Worm (Caenorhabditis elegans) whole organism, L1 larva: ENCODE results near the gene ptr-5.
"Not testable (repeated sequence)": the region's sequence is repeated elsewhere in the genome, so short reads cannot be mapped to it uniquely, and the experiment has no call there.

ENCODE experiments used
- C04F5.9 ChIP-seq: sonication (generic microtip); optimal IDR thresholded peaks from 2 replicates; lab custom pipeline; 2016; ENCODE audit warnings: missing genetic modification characterization, missing compliant biosample characterization
- F16B12.6 ChIP-seq: fragments of 150-350 bp; optimal IDR thresholded peaks from 2 replicates; lab custom pipeline; 2014; ENCODE audit warnings: missing biosample characterization, missing genetic modification characterization
- Y116A8C.19 ChIP-seq: sonication (generic microtip); optimal IDR thresholded peaks from 2 replicates; lab custom pipeline; 2016; ENCODE audit warnings: missing compliant biosample characterization, missing genetic modification characterization, borderline replicate concordance
- aly-2 ChIP-seq: fragments of 150-350 bp; optimal IDR thresholded peaks from 2 replicates; lab custom pipeline; 2014; ENCODE audit warnings: missing biosample characterization, missing genetic modification characterization
- ceh-8 ChIP-seq: fragments of 200-800 bp; sonication (Bioruptor generic); optimal IDR thresholded peaks from 2 replicates; lab custom pipeline; 2018; ENCODE audit warnings: mild to moderate bottlenecking, missing genetic modification characterization, moderate library complexity, missing compliant biosample characterization
- ceh-82 ChIP-seq, 3 experiments: fragments of 150-350 bp in 1 of 3; sonication (generic microtip) in 2 of 3; optimal IDR thresholded peaks; 2 replicates each; lab custom pipeline; 2014 to 2017; ENCODE audit warnings: missing biosample characterization in 3 of 3, missing genetic modification characterization in 3 of 3
- ces-1 ChIP-seq: fragments of 150-350 bp; optimal IDR thresholded peaks from 2 replicates; lab custom pipeline; 2014; ENCODE audit warnings: missing biosample characterization, missing genetic modification reagents, missing genetic modification characterization
- dpl-1 ChIP-seq, 3 experiments: fragments of 150-350 bp in 2 of 3; sonication (generic microtip) in 1 of 3; optimal IDR thresholded peaks; 2 replicates each; lab custom pipeline; 2014 to 2017; ENCODE audit warnings: missing biosample characterization in 3 of 3, missing genetic modification characterization in 3 of 3, missing genetic modification reagents in 3 of 3
- efl-1 ChIP-seq, 4 experiments: fragments of 150-350 bp; optimal IDR thresholded peaks in 3 of 4; peaks in 1 of 4; 1 replicate in 1 of 4; 2 replicates in 3 of 4; lab custom pipeline; 2014; ENCODE audit warnings: missing biosample characterization in 2 of 4, missing genetic modification characterization in 2 of 4, missing genetic modification reagents in 2 of 4
- efl-3 ChIP-seq: fragments of 200-800 bp; sonication (Bioruptor generic); optimal IDR thresholded peaks from 2 replicates; lab custom pipeline; 2018; ENCODE audit warnings: mild to moderate bottlenecking, missing genetic modification characterization, missing compliant biosample characterization
- egl-13 ChIP-seq: sonication (generic microtip); optimal IDR thresholded peaks from 2 replicates; lab custom pipeline; 2016; ENCODE audit warnings: missing genotype, missing genetic modification reagents, missing genetic modification characterization, missing compliant biosample characterization
- elt-3 ChIP-seq, 6 experiments: fragments of 150-350 bp in 1 of 6; sonication (generic microtip); optimal IDR thresholded peaks; 2 replicates each; lab custom pipeline; 2017 to 2018; ENCODE audit warnings: missing biosample characterization in 6 of 6, missing genetic modification characterization in 6 of 6, inconsistent platforms in 1 of 6
- ets-5 ChIP-seq: fragments of 200-800 bp; sonication (Bioruptor generic); IDR thresholded peaks from 2 replicates; pipeline ENCODE4 v1.3.6; 2022; ENCODE audit warnings: missing genetic modification characterization, missing compliant biosample characterization
- fkh-10 ChIP-seq: sonication (generic microtip); optimal IDR thresholded peaks from 2 replicates; lab custom pipeline; 2017; ENCODE audit warnings: missing biosample characterization, missing genetic modification reagents, missing genetic modification characterization
- fkh-4 ChIP-seq: sonication (generic microtip); optimal IDR thresholded peaks from 2 replicates; lab custom pipeline; 2016; ENCODE audit warnings: missing compliant biosample characterization, missing genetic modification characterization, borderline replicate concordance
- fkh-8 ChIP-seq: sonication (generic microtip); optimal IDR thresholded peaks from 2 replicates; lab custom pipeline; 2016; ENCODE audit warnings: mild to moderate bottlenecking, missing genetic modification characterization, missing compliant biosample characterization
- hlh-4 ChIP-seq: sonication (generic microtip); optimal IDR thresholded peaks from 2 replicates; lab custom pipeline; 2016; ENCODE audit warnings: mild to moderate bottlenecking, missing genetic modification characterization, missing compliant biosample characterization
- irx-1 ChIP-seq: sonication (generic microtip); optimal IDR thresholded peaks from 2 replicates; lab custom pipeline; 2016; ENCODE audit warnings: missing genetic modification characterization, missing compliant biosample characterization
- isw-1 ChIP-seq: fragments of 200-800 bp; sonication (Bioruptor generic); IDR thresholded peaks from 2 replicates; pipeline ENCODE4 v1.3.6; 2022; ENCODE audit warnings: missing genetic modification characterization, missing compliant biosample characterization
- lin-14 ChIP-seq: fragments of 200-800 bp; sonication (Bioruptor generic); optimal IDR thresholded peaks from 2 replicates; lab custom pipeline; 2018; ENCODE audit warnings: mild to moderate bottlenecking, missing genetic modification characterization, moderate library complexity, missing compliant biosample characterization
- lir-3 ChIP-seq: sonication (generic microtip); optimal IDR thresholded peaks from 2 replicates; lab custom pipeline; 2016; ENCODE audit warnings: mild to moderate bottlenecking, missing genetic modification characterization, moderate library complexity, missing compliant biosample characterization; ENCODE audit not compliant: poor library complexity
- lsy-2 ChIP-seq, 2 experiments: fragments of 150-350 bp; optimal IDR thresholded peaks; 2 replicates each; lab custom pipeline; 2014; ENCODE audit warnings: missing biosample characterization in 2 of 2, missing genetic modification characterization in 2 of 2
- mab-9 ChIP-seq: fragments of 200-800 bp; sonication (Bioruptor generic); IDR thresholded peaks from 2 replicates; pipeline ENCODE4 v1.3.6; 2022; ENCODE audit warnings: missing genetic modification reagents, missing genetic modification characterization, missing compliant biosample characterization
- mdl-1 ChIP-seq, 2 experiments: fragments of 150-350 bp; optimal IDR thresholded peaks; 2 replicates each; lab custom pipeline; 2014 to 2017; ENCODE audit warnings: missing biosample characterization in 2 of 2, missing genetic modification characterization in 2 of 2, inconsistent platforms in 1 of 2
- mep-1 ChIP-seq: fragments of 150-350 bp; optimal IDR thresholded peaks from 2 replicates; lab custom pipeline; 2014; ENCODE audit warnings: missing biosample characterization, missing genetic modification characterization
- nhr-19 ChIP-seq: fragments of 200-800 bp; sonication (Bioruptor generic); conservative IDR thresholded peaks from 2 replicates; pipeline ENCODE4 v1.3.6; 2022; ENCODE audit warnings: missing genetic modification characterization, missing compliant biosample characterization
- nhr-47 ChIP-seq: sonication (generic microtip); optimal IDR thresholded peaks from 2 replicates; lab custom pipeline; 2016; ENCODE audit warnings: mild to moderate bottlenecking, missing genetic modification characterization, moderate library complexity, missing compliant biosample characterization
- nhr-71 ChIP-seq: sonication (generic microtip); optimal IDR thresholded peaks from 2 replicates; lab custom pipeline; 2016; ENCODE audit warnings: mild to moderate bottlenecking, missing genetic modification characterization, moderate library complexity, missing compliant biosample characterization
- nhr-76 ChIP-seq: sonication (generic microtip); optimal IDR thresholded peaks from 2 replicates; lab custom pipeline; 2017; ENCODE audit warnings: missing biosample characterization, missing genetic modification characterization
- nhr-77 ChIP-seq: fragments of 150-350 bp; optimal IDR thresholded peaks from 2 replicates; lab custom pipeline; 2014; ENCODE audit warnings: missing biosample characterization, missing genetic modification characterization
- nhr-85 ChIP-seq: sonication (generic microtip); peaks from one replicate; lab custom pipeline; 2016; ENCODE audit warnings: missing genetic modification characterization, inconsistent platforms, missing compliant biosample characterization
- pag-3 ChIP-seq: sonication (generic microtip); optimal IDR thresholded peaks from 2 replicates; lab custom pipeline; 2017; ENCODE audit warnings: missing genetic modification characterization, mild to moderate bottlenecking, missing compliant biosample characterization, antibody characterized with exemption, borderline replicate concordance; ENCODE audit not compliant: insufficient read depth
- skn-1 ChIP-seq: fragments of 150-350 bp; optimal IDR thresholded peaks from 2 replicates; lab custom pipeline; 2014; ENCODE audit warnings: missing biosample characterization, missing genetic modification characterization
- snpc-4 ChIP-seq: fragments of 150-350 bp; optimal IDR thresholded peaks from 2 replicates; lab custom pipeline; 2014; ENCODE audit warnings: missing biosample characterization, missing genetic modification characterization
- snu-23 ChIP-seq: sonication (generic microtip); optimal IDR thresholded peaks from 2 replicates; lab custom pipeline; 2016; ENCODE audit warnings: missing genetic modification characterization, missing compliant biosample characterization
- sup-37 ChIP-seq: fragments of 200-800 bp; sonication (Bioruptor generic); optimal IDR thresholded peaks from 2 replicates; lab custom pipeline; 2018; ENCODE audit warnings: mild to moderate bottlenecking, missing genetic modification characterization, missing compliant biosample characterization
- swsn-7 ChIP-seq: sonication (generic microtip); optimal IDR thresholded peaks from 2 replicates; lab custom pipeline; 2016; ENCODE audit warnings: missing genetic modification characterization, missing compliant biosample characterization
- tlp-1 ChIP-seq: fragments of 150-350 bp; optimal IDR thresholded peaks from 2 replicates; lab custom pipeline; 2014; ENCODE audit warnings: missing biosample characterization, missing genetic modification characterization
- unc-86 ChIP-seq: sonication (generic microtip); optimal IDR thresholded peaks from 2 replicates; lab custom pipeline; 2016; ENCODE audit warnings: missing genetic modification characterization, missing compliant biosample characterization

Gene ptr-5

DNA sequence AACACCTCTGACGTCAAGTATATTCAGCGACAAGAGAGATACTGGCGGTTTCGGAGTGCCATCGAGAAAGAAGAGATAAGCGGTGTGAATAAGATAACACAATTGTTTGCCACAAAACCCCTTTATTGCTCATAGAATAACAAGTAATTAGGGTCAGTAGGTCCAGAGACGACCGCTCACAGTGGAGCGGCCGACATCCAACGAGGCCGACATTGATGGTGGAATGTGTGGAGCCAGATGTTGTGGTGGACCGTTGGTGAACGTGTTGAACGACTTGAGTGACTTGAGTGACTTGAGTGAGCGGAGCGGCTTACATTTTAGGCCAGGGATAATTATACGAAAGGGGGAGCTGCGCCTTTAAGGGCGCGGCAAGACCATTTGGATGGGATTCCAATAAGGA lies 17.6 kb upstream of the ptr-5 start:
- TF ChIP-seq snpc-4 (tag; lab: Kevin White, UChicago) (peak; percentile 91), fkh-4 (tag; lab: Kevin White, UChicago) (no peak), mep-1 (tag; lab: Kevin White, UChicago) (no peak), tlp-1 (tag; lab: Kevin White, UChicago) (no peak)

DNA sequence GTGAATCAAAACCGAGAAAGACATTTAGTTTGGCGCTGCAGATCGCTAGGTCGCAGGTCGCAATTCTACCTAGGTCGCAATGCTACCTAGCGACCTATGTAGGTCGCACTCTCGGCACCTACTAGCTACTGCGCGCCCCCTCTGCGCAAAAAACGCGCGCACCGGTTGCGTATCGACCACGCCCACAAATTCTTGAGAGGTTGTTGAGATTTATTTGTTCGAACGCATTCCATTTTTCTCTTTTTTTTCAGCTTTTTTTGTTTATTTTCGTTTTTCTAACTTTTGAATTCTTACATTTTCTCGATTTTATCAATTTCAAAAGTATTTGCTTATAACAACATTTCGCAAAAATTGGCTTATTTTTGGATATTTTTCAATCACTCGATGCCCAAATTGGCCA lies 16.5 kb upstream of the ptr-5 start, which contains the start of gene C33E10.10:
Gene C33E10.10 (minus strand): TSS at position 101 of the 400 bp plus-strand sequence.
- TF ChIP-seq ceh-8, result no peak
- TF ChIP-seq nhr-71 (tag; lab: Kevin White, UChicago), result no peak
- TF ChIP-seq elt-3 (tag; optimal IDR thresholded peaks at IDR 0.05; lab: Kevin White, UChicago), result no peak
- no peak for TF ChIP-seq egl-13 (tag; lab: Kevin White, UChicago)
- TF ChIP-seq dpl-1 (GFP tag; optimal IDR thresholded peaks at IDR 0.05; lab: Kevin White, UChicago), result no peak
- no peak for TF ChIP-seq skn-1 (tag; lab: Kevin White, UChicago)

DNA sequence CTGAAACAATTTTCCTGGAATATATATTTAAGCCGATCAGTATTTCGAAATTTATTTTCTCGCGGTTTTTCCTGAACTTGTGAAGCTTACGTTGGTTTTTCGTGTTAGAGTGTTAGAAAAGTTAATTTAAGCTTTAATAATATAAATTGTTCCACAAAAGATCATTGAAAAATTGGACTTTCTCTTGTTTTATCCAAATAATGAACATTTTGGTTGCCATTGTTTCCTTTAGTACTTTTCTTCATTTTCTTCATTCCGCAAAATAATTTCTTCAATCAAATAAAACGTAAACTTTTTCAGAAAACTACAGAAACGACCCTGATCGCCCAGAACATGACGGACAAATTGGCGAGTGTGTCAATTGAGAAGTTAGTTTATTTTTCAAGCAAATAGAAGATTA lies 16.0 kb upstream of the ptr-5 start, which contains the start of gene fbxa-120:
Gene fbxa-120 (plus strand): TSS at position 301 of the 400 bp plus-strand sequence.
- TF ChIP-seq Y116A8C.19 (tag; lab: Kevin White, UChicago) (no peak), nhr-77 (tag; lab: Kevin White, UChicago) (no peak), nhr-19 (no peak), F16B12.6 (tag; lab: Kevin White, UChicago) (no peak), C04F5.9 (tag; lab: Kevin White, UChicago) (no peak), lir-3 (no peak), mdl-1 (tag; optimal IDR thresholded peaks at IDR 0.05; lab: Kevin White, UChicago) (no peak), tlp-1 (tag; lab: Kevin White, UChicago) (no peak), irx-1 (tag; lab: Kevin White, UChicago) (no peak), efl-1 (optimal IDR thresholded peaks at IDR 0.05; lab: Kevin White, UChicago) (no peak), efl-1 (GFP tag; optimal IDR thresholded peaks at IDR 0.05 in 1 of 2; lab: Kevin White, UChicago) (no peak)
- TF ChIP-seq, all 84 proteins: peak for 0

DNA sequence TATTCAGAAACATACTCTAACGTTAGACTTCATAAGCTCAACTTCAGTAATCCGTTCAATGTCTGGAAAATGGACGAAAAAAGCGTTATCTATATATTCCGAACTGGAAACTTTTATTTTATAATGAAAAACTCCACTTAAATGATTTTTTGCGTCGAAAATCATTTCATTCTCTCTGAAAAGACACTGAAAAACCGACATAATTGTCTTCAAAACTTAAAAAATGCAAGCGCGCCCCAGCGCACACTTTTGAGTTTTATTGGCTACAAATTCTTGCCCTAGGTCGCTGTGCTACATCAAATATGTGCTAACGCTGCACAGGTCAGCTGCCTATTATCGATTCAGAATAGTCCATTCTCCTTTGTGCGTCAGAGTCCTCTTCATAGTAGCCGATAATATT lies 13.5 kb upstream of the ptr-5 start, which contains the start of gene C33E10.1:
Gene C33E10.1 (plus strand): TSS at position 301 of the 400 bp plus-strand sequence.
- TF ChIP-seq lsy-2 (tag; optimal IDR thresholded peaks at IDR 0.05; lab: Kevin White, UChicago); egl-13 (tag; lab: Kevin White, UChicago); lin-14: not testable (repeated sequence)

DNA sequence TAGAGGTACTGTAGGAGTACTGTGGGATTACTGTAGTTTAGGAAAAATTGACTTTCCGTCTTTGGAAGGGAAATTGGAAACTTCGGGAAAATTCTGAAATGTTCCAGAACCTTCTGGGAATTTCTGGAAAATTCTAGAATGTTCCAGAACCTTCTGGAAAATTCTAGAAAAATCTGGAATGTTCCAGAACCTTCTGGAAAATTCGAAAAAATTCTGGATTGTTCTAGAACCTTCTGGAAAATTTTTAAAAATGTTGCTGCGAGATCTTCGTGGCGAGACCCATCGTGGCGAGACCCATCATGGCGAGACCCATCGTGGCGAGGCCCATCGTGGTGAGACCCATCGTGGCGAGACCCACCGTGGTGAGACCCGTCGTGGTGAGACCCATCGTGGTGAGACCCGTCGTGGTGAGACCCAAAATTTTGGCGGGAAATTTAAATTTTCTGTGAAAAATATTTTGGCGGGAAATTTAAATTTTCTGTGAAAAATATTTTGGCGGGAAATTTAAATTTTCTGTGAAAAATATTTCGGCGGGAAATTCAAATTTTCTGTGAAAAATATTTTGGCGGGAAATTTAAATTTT lies 7.6 kb upstream of the ptr-5 start, which contains the start of gene C53C11.4:
Gene C53C11.4 (plus strand): TSS at position 179 of the 583 bp plus-strand sequence.
- TF ChIP-seq hlh-4; swsn-7 (tag; lab: Kevin White, UChicago); efl-3 (GFP tag; lab: Kevin White, UChicago): not testable (repeated sequence)

DNA sequence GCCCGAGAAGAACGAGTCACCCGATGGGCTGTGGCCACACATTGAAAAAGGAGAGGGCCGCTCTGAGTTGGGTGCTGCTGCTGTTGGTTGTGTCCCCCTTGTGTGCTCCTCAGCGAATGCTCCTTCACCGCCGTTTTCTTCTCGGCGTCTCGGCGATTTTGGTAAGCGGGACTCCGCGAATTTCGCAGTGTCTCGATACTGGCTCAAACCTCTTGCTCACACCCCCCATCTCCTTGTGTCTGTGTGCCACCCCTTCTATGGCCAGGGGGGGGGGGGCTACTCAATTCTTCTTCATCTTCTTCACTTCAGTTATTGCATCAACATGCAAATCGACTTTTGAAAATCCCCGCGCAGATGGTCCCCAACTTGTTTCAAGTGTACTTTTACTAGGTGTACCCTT lies 3.4 kb upstream of the ptr-5 start:
- TF ChIP-seq nhr-47 (tag; lab: Kevin White, UChicago) (peak; percentile 34), nhr-85 (tag; lab: Kevin White, UChicago) (peak; percentile 25), isw-1 (GFP tag; lab: Robert Waterston, UW) (0 out of 2 replicates have a peak, but pooled peaks have one; percentile 9), lin-14 (peak; percentile 80), aly-2 (no peak), mab-9 (GFP tag; lab: Robert Waterston, UW) (peak; percentile 55; the same call in 1 of the 2 replicates), pag-3 (tag; lab: Kevin White, UChicago) (no peak), unc-86 (tag; lab: Kevin White, UChicago) (peak; percentile 26), fkh-8 (tag; lab: Kevin White, UChicago) (peak; percentile 49), nhr-76 (tag; lab: Kevin White, UChicago) (no peak), ets-5 (no peak), swsn-7 (tag; lab: Kevin White, UChicago) (peak; percentile 26), ceh-82 (tag; optimal IDR thresholded peaks at IDR 0.05; lab: Kevin White, UChicago) (peak; percentile 6 to 64 (median 32)), snu-23 (GFP tag; lab: Kevin White, UChicago) (peak; percentile 26), fkh-10 (GFP tag; lab: Kevin White, UChicago) (peak; percentile 19), ceh-8 (peak; percentile 23), efl-1 (optimal IDR thresholded peaks at IDR 0.05; lab: Kevin White, UChicago) (no peak), efl-1 (GFP tag; optimal IDR thresholded peaks at IDR 0.05 in 1 of 2; lab: Kevin White, UChicago) (peak in 1 of 2 experiments; percentile 40), ces-1 (GFP tag; lab: Kevin White, UChicago) (no peak), sup-37 (GFP tag; lab: Kevin White, UChicago) (no peak), nhr-71 (tag; lab: Kevin White, UChicago) (peak; percentile 21)
- TF ChIP-seq, all 84 proteins: peak for 14
